ENCODE assay signal across 1 fruit fly cellular context in the genomic region with DNA sequence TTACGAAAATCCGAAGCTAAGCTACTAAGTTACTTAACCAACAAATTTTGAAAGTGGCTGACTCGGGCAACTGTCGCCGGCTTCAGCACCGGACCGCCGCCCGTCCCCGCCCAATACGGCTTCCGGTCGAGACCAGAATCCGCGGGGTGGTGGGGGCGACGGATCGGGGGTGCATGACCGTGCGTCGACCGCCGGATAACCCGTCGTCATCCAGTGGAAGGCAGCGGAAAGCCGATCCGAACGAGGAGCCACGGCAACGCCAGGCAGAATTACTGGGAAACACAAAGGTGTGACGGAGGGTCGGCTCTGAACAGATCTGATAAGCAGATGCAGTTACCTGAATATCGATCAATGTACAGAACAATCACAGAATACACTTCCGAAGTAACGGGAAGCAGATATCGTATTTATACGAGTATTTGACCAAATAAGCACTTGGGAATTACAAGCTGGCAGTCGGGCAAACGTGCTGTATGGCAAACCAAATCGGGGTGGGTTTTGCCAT.
TF ChIP-seq lines count a peak whose summit lies in the region.

No protein-coding gene starts in this region.

TF ChIP-seq in whole organism, embryonic, 481 proteins besides CTCF, POLR2A, EP300 and RAD21 (continued from another document and continues in another):
- TF ChIP-seq hkb (optimal IDR thresholded peaks at IDR 0.05; lab: Kevin White, UChicago) (no peak), hkb (GFP tag; IDR thresholded peaks at IDR 0.05; lab: Robert Waterston, UW) (peak; percentile 79), CG12071 (GFP tag; optimal IDR thresholded peaks at IDR 0.05; lab: Kevin White, UChicago) (peak; percentile 84), ftz-f1 (GFP tag; optimal IDR thresholded peaks at IDR 0.05; lab: Kevin White, UChicago) (peak; percentile 45), CG18262 (tag; optimal IDR thresholded peaks at IDR 0.05; lab: Kevin White, UChicago) (peak; percentile 18), gt (GFP tag; IDR thresholded peaks at IDR 0.05; lab: Robert Waterston, UW) (0 out of 2 replicates have a peak, but pooled peaks have one; percentile 23), CG18764 (GFP tag; optimal IDR thresholded peaks at IDR 0.05; lab: Kevin White, UChicago) (no peak), CG4282 (GFP tag; optimal IDR thresholded peaks at IDR 0.05; lab: Kevin White, UChicago) (peak; percentile 7), wek (GFP tag; optimal IDR thresholded peaks at IDR 0.05; lab: Kevin White, UChicago) (peak; percentile 86), CG11560 (tag; IDR thresholded peaks at IDR 0.05; lab: Robert Waterston, UW) (no peak), CG13296 (GFP tag; optimal IDR thresholded peaks at IDR 0.05; lab: Kevin White, UChicago) (peak; percentile 85), GATAe (GFP tag; conservative IDR thresholded peaks at IDR 0.05; lab: Robert Waterston, UW) (no peak), CG11085 (GFP tag; IDR thresholded peaks at IDR 0.05; lab: Robert Waterston, UW) (peak; percentile 45; the same call in 1 of the 2 replicates), YL-1 (GFP tag; optimal IDR thresholded peaks at IDR 0.05; lab: Kevin White, UChicago) (peak; percentile 32), CG14050 (GFP tag; IDR thresholded peaks at IDR 0.05; lab: Robert Waterston, UW) (no peak), tna (GFP tag; IDR thresholded peaks at IDR 0.05; lab: Robert Waterston, UW; ENCODE audit: partially characterized antibody) (peak; percentile 97), unc-4 (GFP tag; IDR thresholded peaks at IDR 0.05; lab: Robert Waterston, UW; ENCODE audit: partially characterized antibody) (peak; percentile 67), her (GFP tag; optimal IDR thresholded peaks at IDR 0.05; lab: Kevin White, UChicago) (peak; percentile 59), CG8924 (tag; optimal IDR thresholded peaks at IDR 0.05; lab: Kevin White, UChicago) (peak; percentile 18), z (GFP tag; IDR thresholded peaks at IDR 0.05; lab: Robert Waterston, UW) (peak; percentile 53; the same call in 1 of the 3 replicates), dpn (GFP tag; optimal IDR thresholded peaks at IDR 0.05; lab: Kevin White, UChicago) (peak; percentile 41 to 50), fd102C (GFP tag; optimal IDR thresholded peaks at IDR 0.05; lab: Kevin White, UChicago) (peak; percentile 49), Hr51 (GFP tag; optimal IDR thresholded peaks at IDR 0.05; lab: Kevin White, UChicago) (peak; percentile 36 to 55), az2 (GFP tag; optimal IDR thresholded peaks at IDR 0.05; lab: Kevin White, UChicago) (no peak), CG30403 (GFP tag; optimal IDR thresholded peaks at IDR 0.05; lab: Kevin White, UChicago) (no peak), nerfin-1 (tag; optimal IDR thresholded peaks at IDR 0.05; lab: Kevin White, UChicago) (peak; percentile 73), CG10267 (tag; optimal IDR thresholded peaks at IDR 0.05; lab: Kevin White, UChicago) (no peak), Kr (GFP tag; optimal IDR thresholded peaks at IDR 0.05; lab: Kevin White, UChicago) (peak; percentile 78), CG17361 (GFP tag; IDR thresholded peaks at IDR 0.05; lab: Robert Waterston, UW) (no peak), ATbp (GFP tag; optimal IDR thresholded peaks at IDR 0.05; lab: Kevin White, UChicago) (peak; percentile 64), Ravus (GFP tag; IDR thresholded peaks at IDR 0.05; lab: Robert Waterston, UW) (no peak), so (GFP tag; IDR thresholded peaks at IDR 0.05; lab: Robert Waterston, UW) (peak; percentile 86; the same call in 2 of the 3 replicates), CG17328 (GFP tag; IDR thresholded peaks at IDR 0.05; lab: Robert Waterston, UW) (peak; percentile 67), CG10321 (GFP tag; IDR thresholded peaks at IDR 0.05; lab: Robert Waterston, UW) (peak; percentile 57), CrebB (tag; optimal IDR thresholded peaks at IDR 0.05; lab: Kevin White, UChicago) (peak; percentile 81), pho (GFP tag; optimal IDR thresholded peaks at IDR 0.05; lab: Kevin White, UChicago) (peak; percentile 54), ind (GFP tag; optimal IDR thresholded peaks at IDR 0.05; lab: Kevin White, UChicago) (no peak), gem (tag; optimal IDR thresholded peaks at IDR 0.05; lab: Kevin White, UChicago) (no peak), BtbVII (GFP tag; optimal IDR thresholded peaks at IDR 0.05; lab: Kevin White, UChicago) (peak; percentile 9), CG10654 (GFP tag; optimal IDR thresholded peaks at IDR 0.05; lab: Kevin White, UChicago) (peak; percentile 22), Dll (GFP tag; IDR thresholded peaks at IDR 0.05; lab: Robert Waterston, UW; ENCODE audit: partially characterized antibody) (peak; percentile 76), croc (GFP tag; conservative IDR thresholded peaks at IDR 0.05; lab: Robert Waterston, UW) (no peak), Hr78 (GFP tag; optimal IDR thresholded peaks at IDR 0.05; lab: Kevin White, UChicago) (peak in 1 of 2 experiments; percentile 88), Camta (GFP tag; optimal IDR thresholded peaks at IDR 0.05; lab: Kevin White, UChicago) (peak; percentile 38), nmo (GFP tag; optimal IDR thresholded peaks at IDR 0.05; lab: Kevin White, UChicago) (peak; percentile 28), Rfx (GFP tag; IDR thresholded peaks at IDR 0.05; lab: Robert Waterston, UW) (peak; percentile 70; the same call in 1 of the 2 replicates), CG4617 (GFP tag; optimal IDR thresholded peaks at IDR 0.05; lab: Kevin White, UChicago; ENCODE audit: borderline replicate concordance) (no peak), CG16815 (GFP tag; optimal IDR thresholded peaks at IDR 0.05; lab: Kevin White, UChicago) (no peak), dimm (GFP tag; IDR thresholded peaks at IDR 0.05; lab: Robert Waterston, UW) (0 out of 2 replicates have a peak, but pooled peaks have one; percentile 27), lola (GFP tag; optimal IDR thresholded peaks at IDR 0.05; lab: Kevin White, UChicago) (peak in 1 of 3 experiments; percentile 59), amos (GFP tag; IDR thresholded peaks at IDR 0.05; lab: Robert Waterston, UW; ENCODE audit: partially characterized antibody) (peak; percentile 97), toy (GFP tag; IDR thresholded peaks at IDR 0.05; lab: Robert Waterston, UW) (peak; percentile 62), Usf (GFP tag; optimal IDR thresholded peaks at IDR 0.05; lab: Kevin White, UChicago) (no peak), CG10462 (GFP tag; optimal IDR thresholded peaks at IDR 0.05; lab: Kevin White, UChicago) (no peak), yki (optimal IDR thresholded peaks at IDR 0.05; lab: Kevin White, UChicago) (no peak), Ada2b (GFP tag; IDR thresholded peaks at IDR 0.05; lab: Robert Waterston, UW) (peak; percentile 27; the same call in 1 of the 2 replicates), schlank (tag; optimal IDR thresholded peaks at IDR 0.05; lab: Kevin White, UChicago) (peak; percentile 70), crol (GFP tag; IDR thresholded peaks at IDR 0.05; lab: Robert Waterston, UW) (peak; percentile 97), Awh (GFP tag; IDR thresholded peaks at IDR 0.05; lab: Robert Waterston, UW) (peak; percentile 65), CG6683 (GFP tag; optimal IDR thresholded peaks at IDR 0.05; lab: Kevin White, UChicago) (peak; percentile 12), Gsc (GFP tag; IDR thresholded peaks at IDR 0.05; lab: Robert Waterston, UW) (no peak), Adf1 (GFP tag; IDR thresholded peaks at IDR 0.05; lab: Robert Waterston, UW) (peak; percentile 80), run (tag; optimal IDR thresholded peaks at IDR 0.05; lab: Kevin White, UChicago) (peak; percentile 66), CkIIα-i1 (GFP tag; IDR thresholded peaks at IDR 0.05; lab: Robert Waterston, UW) (no peak), CG15073 (GFP tag; optimal IDR thresholded peaks at IDR 0.05; lab: Kevin White, UChicago) (no peak), CG2116 (GFP tag; optimal IDR thresholded peaks at IDR 0.05; lab: Kevin White, UChicago) (no peak), E2f1 (GFP tag; IDR thresholded peaks at IDR 0.05; lab: Robert Waterston, UW) (peak; percentile 34; the same call in 1 of the 2 replicates), CG10274 (GFP tag; optimal IDR thresholded peaks at IDR 0.05; lab: Kevin White, UChicago) (no peak), CG8089 (GFP tag; optimal IDR thresholded peaks at IDR 0.05; lab: Kevin White, UChicago) (peak; percentile 46), CG2120 (GFP tag; optimal IDR thresholded peaks at IDR 0.05; lab: Kevin White, UChicago) (peak; percentile 11), CG12744 (GFP tag; optimal IDR thresholded peaks at IDR 0.05; lab: Kevin White, UChicago) (peak; percentile 11), chn (GFP tag; optimal IDR thresholded peaks at IDR 0.05; lab: Kevin White, UChicago) (peak; percentile 90), CG7839 (tag; optimal IDR thresholded peaks at IDR 0.05; lab: Kevin White, UChicago) (peak; percentile 50), CG14965 (GFP tag; optimal IDR thresholded peaks at IDR 0.05; lab: Kevin White, UChicago; ENCODE audit: borderline replicate concordance) (no peak), sd (tag; optimal IDR thresholded peaks at IDR 0.05; lab: Kevin White, UChicago) (no peak), CG14667 (GFP tag; IDR thresholded peaks at IDR 0.05; lab: Robert Waterston, UW) (peak; percentile 11; the same call in 1 of the 2 replicates), Sox100B (GFP tag; optimal IDR thresholded peaks at IDR 0.05; lab: Kevin White, UChicago) (no peak), stwl (tag; optimal IDR thresholded peaks at IDR 0.05; lab: Kevin White, UChicago) (no peak), HLH4C (GFP tag; IDR thresholded peaks at IDR 0.05; lab: Robert Waterston, UW; ENCODE audit: partially characterized antibody) (peak; percentile 96), CG6272 (GFP tag; IDR thresholded peaks at IDR 0.05; lab: Robert Waterston, UW) (peak; percentile 32; the same call in 1 of the 2 replicates), CG3847 (GFP tag; IDR thresholded peaks at IDR 0.05; lab: Robert Waterston, UW) (peak; percentile 58; the same call in 1 of the 2 replicates), Scr (GFP tag; IDR thresholded peaks at IDR 0.05; lab: Robert Waterston, UW; ENCODE audit: partially characterized antibody) (peak; percentile 87), mirr (GFP tag; optimal IDR thresholded peaks at IDR 0.05; lab: Kevin White, UChicago) (peak; percentile 99), fu2 (GFP tag; optimal IDR thresholded peaks at IDR 0.05; lab: Kevin White, UChicago) (peak; percentile 39), CG4328 (GFP tag; optimal IDR thresholded peaks at IDR 0.05; lab: Kevin White, UChicago) (peak; percentile 90), zf30C (GFP tag; optimal IDR thresholded peaks at IDR 0.05; lab: Kevin White, UChicago) (peak; percentile 62), CG9932 (GFP tag; IDR thresholded peaks at IDR 0.05; lab: Robert Waterston, UW) (peak; percentile 63), CG4360 (GFP tag; IDR thresholded peaks at IDR 0.05; lab: Robert Waterston, UW) (peak; percentile 61), TFAM (GFP tag; optimal IDR thresholded peaks at IDR 0.05; lab: Kevin White, UChicago) (peak; percentile 2), CG13123 (GFP tag; optimal IDR thresholded peaks at IDR 0.05; lab: Kevin White, UChicago) (no peak), CG4424 (GFP tag; optimal IDR thresholded peaks at IDR 0.05; lab: Kevin White, UChicago) (peak; percentile 16), Side (GFP tag; optimal IDR thresholded peaks at IDR 0.05; lab: Kevin White, UChicago) (peak; percentile 67), ase (GFP tag; IDR thresholded peaks at IDR 0.05; lab: Robert Waterston, UW) (peak; percentile 49; the same call in 2 of the 3 replicates), D19A (tag; optimal IDR thresholded peaks at IDR 0.05; lab: Kevin White, UChicago) (peak; percentile 57), CG12391 (tag; optimal IDR thresholded peaks at IDR 0.05; lab: Kevin White, UChicago) (peak; percentile 48), CG32772 (GFP tag; IDR thresholded peaks at IDR 0.05; lab: Robert Waterston, UW) (peak; percentile 40; the same call in 1 of the 2 replicates), tin (GFP tag; optimal IDR thresholded peaks at IDR 0.05; lab: Kevin White, UChicago) (peak; percentile 25), otp (GFP tag; IDR thresholded peaks at IDR 0.05; lab: Robert Waterston, UW) (peak; percentile 74; the same call in 1 of the 3 replicates), Dp (GFP tag; optimal IDR thresholded peaks at IDR 0.05; lab: Kevin White, UChicago) (no peak), CG9437 (GFP tag; optimal IDR thresholded peaks at IDR 0.05; lab: Kevin White, UChicago) (no peak), Optix (GFP tag; IDR thresholded peaks at IDR 0.05; lab: Robert Waterston, UW) (0 out of 3 replicates have a peak, but pooled peaks have one; percentile 35), CG6765 (GFP tag; optimal IDR thresholded peaks at IDR 0.05; lab: Kevin White, UChicago) (peak; percentile 49), CG15601 (tag; optimal IDR thresholded peaks at IDR 0.05; lab: Kevin White, UChicago) (peak; percentile 70), bbx (GFP tag; IDR thresholded peaks at IDR 0.05; lab: Robert Waterston, UW; ENCODE audit: partially characterized antibody) (peak; percentile 99), gfzf (GFP tag; optimal IDR thresholded peaks at IDR 0.05; lab: Kevin White, UChicago) (no peak), CG31388 (GFP tag; optimal IDR thresholded peaks at IDR 0.05; lab: Kevin White, UChicago) (no peak), CG2129 (GFP tag; IDR thresholded peaks at IDR 0.05; lab: Robert Waterston, UW; ENCODE audit: partially characterized antibody) (peak; percentile 44), chif (GFP tag; optimal IDR thresholded peaks at IDR 0.05; lab: Kevin White, UChicago) (peak in 1 of 2 experiments; percentile 39), NC2α (GFP tag; optimal IDR thresholded peaks at IDR 0.05; lab: Kevin White, UChicago) (peak; percentile 41), MBD-R2 (GFP tag; IDR thresholded peaks at IDR 0.05; lab: Robert Waterston, UW) (peak; percentile 38), gcm2 (GFP tag; optimal IDR thresholded peaks at IDR 0.05; lab: Kevin White, UChicago) (no peak), Nf-YC (tag; optimal IDR thresholded peaks at IDR 0.05; lab: Kevin White, UChicago) (peak; percentile 65), tgo (GFP tag; IDR thresholded peaks at IDR 0.05; lab: Robert Waterston, UW) (peak; percentile 63; the same call in 2 of the 3 replicates), jumu (GFP tag; optimal IDR thresholded peaks at IDR 0.05; lab: Kevin White, UChicago) (peak; percentile 74), CG5245 (GFP tag; optimal IDR thresholded peaks at IDR 0.05; lab: Kevin White, UChicago) (peak; percentile 39), CG11723 (GFP tag; optimal IDR thresholded peaks at IDR 0.05; lab: Kevin White, UChicago) (peak; percentile 86), vfl (GFP tag; optimal IDR thresholded peaks at IDR 0.05; lab: Kevin White, UChicago) (peak; percentile 18), Chrac-16 (GFP tag; optimal IDR thresholded peaks at IDR 0.05; lab: Kevin White, UChicago) (peak; percentile 54), CG8478 (optimal IDR thresholded peaks at IDR 0.05; lab: Kevin White, UChicago) (no peak), Lhr (GFP tag; optimal IDR thresholded peaks at IDR 0.05; lab: Kevin White, UChicago) (no peak), bcd (GFP tag; optimal IDR thresholded peaks at IDR 0.05; lab: Kevin White, UChicago) (peak; percentile 37), lbe (GFP tag; optimal IDR thresholded peaks at IDR 0.05; lab: Kevin White, UChicago) (no peak)
